Worm (Caenorhabditis elegans) whole organism, mixed stage, embryonic: Measurements from ENCODE around the gene spr-1.

Experiments used
- M03D4.4 ChIP-seq: sonication (generic microtip); optimal IDR thresholded peaks from 2 replicates; lab custom pipeline; 2017; ENCODE audit warnings: mild to moderate bottlenecking, missing genetic modification characterization, missing compliant biosample characterization
- ceh-39 ChIP-seq: fragments of 150-350 bp; optimal IDR thresholded peaks from 2 replicates; lab custom pipeline; 2014; ENCODE audit warnings: missing biosample characterization, missing genetic modification characterization
- ceh-43 ChIP-seq: fragments of 200-800 bp; sonication (Bioruptor generic); optimal IDR thresholded peaks from 2 replicates; lab custom pipeline; 2018; ENCODE audit warnings: mild to moderate bottlenecking, missing genetic modification characterization, moderate library complexity, missing compliant biosample characterization
- elt-1 ChIP-seq: sonication (generic microtip); optimal IDR thresholded peaks from 2 replicates; lab custom pipeline; 2017; ENCODE audit warnings: missing genetic modification characterization, mild to moderate bottlenecking, missing compliant biosample characterization, antibody characterized with exemption, moderate library complexity, borderline replicate concordance; ENCODE audit not compliant: insufficient read depth
- hlh-1 ChIP-seq: fragments of 150-350 bp; optimal IDR thresholded peaks from 2 replicates; lab custom pipeline; 2014; ENCODE audit warnings: missing biosample characterization, missing genetic modification reagents, missing genetic modification characterization
- lsy-2 ChIP-seq: fragments of 150-350 bp; optimal IDR thresholded peaks from 2 replicates; lab custom pipeline; 2014; ENCODE audit warnings: missing biosample characterization, missing genetic modification characterization
- nhr-76 ChIP-seq: sonication (generic microtip); optimal IDR thresholded peaks from 2 replicates; lab custom pipeline; 2017; ENCODE audit warnings: missing biosample characterization, missing genetic modification characterization
- pha-4 ChIP-seq: fragments of 150-350 bp; optimal IDR thresholded peaks from 2 replicates; lab custom pipeline; 2018; ENCODE audit warnings: missing biosample characterization, missing genetic modification reagents, missing genetic modification characterization
- sptf-1 ChIP-seq: sonication (generic microtip); optimal IDR thresholded peaks from 2 replicates; lab custom pipeline; 2017; ENCODE audit warnings: mild to moderate bottlenecking, missing genetic modification characterization, moderate library complexity, missing compliant biosample characterization

DNA sequence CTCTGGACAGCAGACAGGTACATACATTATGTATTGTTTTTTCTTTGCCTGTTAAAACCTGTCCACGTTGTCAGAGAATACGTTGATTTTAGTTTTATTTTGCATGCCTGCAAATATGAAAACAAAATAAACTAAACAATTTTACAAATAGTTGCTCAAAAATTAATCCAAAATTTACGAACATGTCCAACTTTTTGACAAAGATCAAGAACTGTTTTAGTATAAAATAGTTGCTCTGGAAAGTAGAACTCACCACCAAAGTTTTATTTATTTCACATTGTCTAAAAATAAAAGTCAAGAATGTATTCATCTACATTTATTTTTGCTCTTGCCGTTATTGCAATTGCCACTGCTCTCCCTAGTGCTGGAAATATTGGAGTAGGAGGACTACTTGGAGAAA lies 24.7 kb downstream of the spr-1 start, which contains the start of gene srlf-16:
- TF ChIP-seq pha-4 (tag; lab: Kevin White, UChicago) (no peak), M03D4.4 (tag; lab: Kevin White, UChicago) (no peak), elt-1 (no peak), sptf-1 (tag; lab: Kevin White, UChicago) (no peak), hlh-1 (tag; lab: Kevin White, UChicago) (no peak), nhr-76 (tag; lab: Kevin White, UChicago) (no peak), ceh-39 (tag; lab: Kevin White, UChicago) (no peak), lsy-2 (tag; lab: Kevin White, UChicago) (no peak), ceh-43 (GFP tag; lab: Kevin White, UChicago) (no peak)
